Fruit fly (Drosophila melanogaster): ENCODE measurements around the gene png.
A peak's percentile ranks its signal among the peaks of the same experiment; 100 is the strongest.

png gene

dm6 chrX:1387149-1387752 lies 29.9 kb upstream of the png start:
- TF ChIP-seq twi (tag; optimal IDR thresholded peaks at IDR 0.05) (peak; percentile 50), CG7987 (GFP tag; optimal IDR thresholded peaks at IDR 0.05) (no peak), CG18619 (GFP tag; optimal IDR thresholded peaks at IDR 0.05) (peak; percentile 7), corto (GFP tag; optimal IDR thresholded peaks at IDR 0.05) (no peak), Dfd (GFP tag; optimal IDR thresholded peaks at IDR 0.05) (no peak), CG17186 (GFP tag; optimal IDR thresholded peaks at IDR 0.05) (no peak), jigr1 (GFP tag; IDR thresholded peaks at IDR 0.05) (no peak), Kr (GFP tag; optimal IDR thresholded peaks at IDR 0.05) (no peak), wek (GFP tag; optimal IDR thresholded peaks at IDR 0.05) (peak; percentile 42), CG10979 (tag; optimal IDR thresholded peaks at IDR 0.05) (no peak), pros (GFP tag; optimal IDR thresholded peaks at IDR 0.05) (peak; percentile 4), CG7745 (tag; optimal IDR thresholded peaks at IDR 0.05) (no peak), tgo (GFP tag; IDR thresholded peaks at IDR 0.05) (no peak), NFAT (GFP tag; IDR thresholded peaks at IDR 0.05) (no peak), CG4820 (GFP tag; optimal IDR thresholded peaks at IDR 0.05) (no peak), CG42726 (GFP tag; IDR thresholded peaks at IDR 0.05; ENCODE audit: partially characterized antibody) (no peak), Vsx1 (GFP tag; optimal IDR thresholded peaks at IDR 0.05) (no peak), Hmr (GFP tag; optimal IDR thresholded peaks at IDR 0.05) (peak; percentile 31), Myb (GFP tag; optimal IDR thresholded peaks at IDR 0.05) (no peak), Mad (GFP tag; optimal IDR thresholded peaks at IDR 0.05) (no peak), lab (GFP tag; optimal IDR thresholded peaks at IDR 0.05) (peak; percentile 51), CG12659 (GFP tag; optimal IDR thresholded peaks at IDR 0.05) (peak; percentile 10), Hey (tag; optimal IDR thresholded peaks at IDR 0.05) (peak; percentile 22), pum (GFP tag; optimal IDR thresholded peaks at IDR 0.05) (no peak), trem (tag; optimal IDR thresholded peaks at IDR 0.05) (no peak), CG3065 (GFP tag; optimal IDR thresholded peaks at IDR 0.05) (no peak), HHEX (GFP tag; optimal IDR thresholded peaks at IDR 0.05) (peak; percentile 33), CG33557 (GFP tag; optimal IDR thresholded peaks at IDR 0.05) (no peak), Aef1 (GFP tag; IDR thresholded peaks at IDR 0.05) (no peak), Mrtf (GFP tag; IDR thresholded peaks at IDR 0.05) (no peak), CG13424 (tag; optimal IDR thresholded peaks at IDR 0.05) (peak; percentile 6), Taf1 (GFP tag; IDR thresholded peaks at IDR 0.05) (no peak), CG8765 (GFP tag; IDR thresholded peaks at IDR 0.05) (no peak), HLHmδ (GFP tag; optimal IDR thresholded peaks at IDR 0.05) (no peak), yki (optimal IDR thresholded peaks at IDR 0.05) (no peak), Fer2 (tag; optimal IDR thresholded peaks at IDR 0.05) (no peak), lola (GFP tag; optimal IDR thresholded peaks at IDR 0.05) (no peak), otp (GFP tag; IDR thresholded peaks at IDR 0.05) (no peak), dmrt99B (tag; optimal IDR thresholded peaks at IDR 0.05) (peak; percentile 12), CG17612 (GFP tag; IDR thresholded peaks at IDR 0.05) (no peak), Sox100B (GFP tag; optimal IDR thresholded peaks at IDR 0.05) (no peak), stc (GFP tag; IDR thresholded peaks at IDR 0.05) (0 out of 2 replicates have a peak, but pooled peaks have one; percentile 19), CG15514 (GFP tag; optimal IDR thresholded peaks at IDR 0.05) (peak; percentile 33), Xrp1 (GFP tag; IDR thresholded peaks at IDR 0.05) (0 out of 2 replicates have a peak, but pooled peaks have one; percentile 22), Nf-YB (GFP tag; optimal IDR thresholded peaks at IDR 0.05) (no peak), HLH3B (GFP tag; IDR thresholded peaks at IDR 0.05) (peak; percentile 7; the same call in 1 of the 2 replicates), CG15696 (tag; optimal IDR thresholded peaks at IDR 0.05) (peak; percentile 2), Deaf1 (tag; optimal IDR thresholded peaks at IDR 0.05) (no peak), pnt (GFP tag; optimal IDR thresholded peaks at IDR 0.05) (no peak), trh (GFP tag; optimal IDR thresholded peaks at IDR 0.05) (no peak)
